Fruit fly (Drosophila melanogaster): ENCODE data around the gene CG31300.

- TF ChIP-seq dsx (GFP tag; optimal IDR thresholded peaks at IDR 0.05; ENCODE audit: poor library complexity, severe bottlenecking) (no peak), Eip93F (GFP tag; optimal IDR thresholded peaks at IDR 0.05) (no peak), spab (GFP tag; optimal IDR thresholded peaks at IDR 0.05) (no peak), CG8119 (GFP tag; IDR thresholded peaks at IDR 0.05) (no peak), Lpt (GFP tag; optimal IDR thresholded peaks at IDR 0.05) (no peak), vri (GFP tag; optimal IDR thresholded peaks at IDR 0.05) (no peak), CG16779 (tag; optimal IDR thresholded peaks at IDR 0.05) (no peak), achi (GFP tag; optimal IDR thresholded peaks at IDR 0.05) (no peak), Sox102F (GFP tag; optimal IDR thresholded peaks at IDR 0.05) (no peak), fd59A (GFP tag; optimal IDR thresholded peaks at IDR 0.05) (no peak), lz (GFP tag; optimal IDR thresholded peaks at IDR 0.05) (no peak)
These were observed 14.3 kb downstream of the CG31300 start, which contains the start of gene CG31097 for dm6 chr3R:25297678-25298077.

All from whole organism, prepupa.